Worm (Caenorhabditis elegans) whole organism, dauer: Measurements from ENCODE around the gene let-2.

Experiments used
- unc-62 ChIP-seq: sonication (generic microtip); optimal IDR thresholded peaks from 2 replicates; lab custom pipeline; 2017; ENCODE audit warnings: missing biosample characterization, missing genetic modification reagents, missing genetic modification characterization

let-2 gene

ce11 chrX:16354598-16355211 lies 34.4 kb downstream of the let-2 start, which contains the start of gene nhr-28:
Gene nhr-28, plus strand, starts transcription at chrX:16354976.
- TF ChIP-seq unc-62 = no peak

ce11 chrX:16352503-16352902 lies 36.6 kb downstream of the let-2 start:
- no peak for TF ChIP-seq unc-62

- TF ChIP-seq unc-62 = no peak
Measured at ce11 chrX:16349019-16349418, 40.1 kb downstream of the let-2 start.

- TF ChIP-seq unc-62 = no peak
Measured at ce11 chrX:16346212-16346883, 42.8 kb downstream of the let-2 start.

- TF ChIP-seq unc-62 = no peak
Measured at ce11 chrX:16345296-16345695, 43.8 kb downstream of the let-2 start.

ce11 chrX:16343885-16344640 lies 45.1 kb downstream of the let-2 start:
- no peak for TF ChIP-seq unc-62

ce11 chrX:16342256-16342655 lies 46.9 kb downstream of the let-2 start:
- no peak for TF ChIP-seq unc-62

- no peak for TF ChIP-seq unc-62
Measured at ce11 chrX:16341838-16342237, 47.3 kb downstream of the let-2 start.

ce11 chrX:16339207-16339606 lies 49.9 kb downstream of the let-2 start:
- no peak for TF ChIP-seq unc-62

- no peak for TF ChIP-seq unc-62
Measured at ce11 chrX:16337399-16337798, 51.7 kb downstream of the let-2 start.

- no peak for TF ChIP-seq unc-62
Measured at ce11 chrX:16336940-16337339, 52.2 kb downstream of the let-2 start.

- no peak for TF ChIP-seq unc-62
Measured at ce11 chrX:16335396-16335795, 53.7 kb downstream of the let-2 start.

ce11 chrX:16331932-16332485 lies 57.1 kb downstream of the let-2 start, which contains the start of gene taf-3:
Gene taf-3, plus strand, starts transcription at chrX:16332435.
- TF ChIP-seq unc-62 = no peak

ce11 chrX:16331425-16331824 lies 57.7 kb downstream of the let-2 start:
- TF ChIP-seq unc-62 = no peak
